Worm (Caenorhabditis elegans) whole organism, early embryonic: Measurements from ENCODE around the gene dyf-6.

Experiments used
- B0310.2 ChIP-seq: sonication (generic microtip); optimal IDR thresholded peaks from 2 replicates; lab custom pipeline; 2016; ENCODE audit warnings: mild to moderate bottlenecking, missing genetic modification characterization, missing compliant biosample characterization
- F13C5.2 ChIP-seq: sonication (generic microtip); optimal IDR thresholded peaks from 2 replicates; lab custom pipeline; 2017; ENCODE audit warnings: mild to moderate bottlenecking, missing genetic modification characterization, inconsistent platforms, missing compliant biosample characterization
- aly-1 ChIP-seq: sonication (generic microtip); optimal IDR thresholded peaks from 2 replicates; lab custom pipeline; 2016; ENCODE audit warnings: missing genetic modification characterization, missing compliant biosample characterization
- ama-1 ChIP-seq: fragments of 150-350 bp; optimal IDR thresholded peaks from 2 replicates; lab custom pipeline; 2014
- ceh-13 ChIP-seq: fragments of 200-800 bp; sonication (Bioruptor generic); optimal IDR thresholded peaks from 2 replicates; lab custom pipeline; 2018; ENCODE audit warnings: mild to moderate bottlenecking, missing genetic modification characterization, missing compliant biosample characterization
- ceh-36 ChIP-seq: sonication (generic microtip); optimal IDR thresholded peaks from 2 replicates; lab custom pipeline; 2016; ENCODE audit warnings: missing genetic modification characterization, inconsistent platforms, missing compliant biosample characterization
- ets-7 ChIP-seq: sonication (generic microtip); optimal IDR thresholded peaks from 2 replicates; lab custom pipeline; 2016; ENCODE audit warnings: missing genotype, missing genetic modification characterization, missing compliant biosample characterization
- flt-1 ChIP-seq: fragments of 200-800 bp; sonication (Bioruptor generic); IDR thresholded peaks from 2 replicates; pipeline ENCODE4 v1.3.6; 2022; ENCODE audit warnings: missing genetic modification characterization, missing compliant biosample characterization
- hmbx-1 ChIP-seq: sonication (generic microtip); optimal IDR thresholded peaks from 2 replicates; lab custom pipeline; 2016; ENCODE audit warnings: mild to moderate bottlenecking, missing genetic modification characterization, missing compliant biosample characterization
- hmg-4 ChIP-seq: fragments of 200-800 bp; sonication (Bioruptor generic); optimal IDR thresholded peaks from 2 replicates; lab custom pipeline; 2018; ENCODE audit warnings: mild to moderate bottlenecking, missing genetic modification characterization, missing compliant biosample characterization
- hnd-1 ChIP-seq: sonication (generic microtip); optimal IDR thresholded peaks from 2 replicates; lab custom pipeline; 2016; ENCODE audit warnings: missing genetic modification characterization, missing compliant biosample characterization
- pes-1 ChIP-seq: fragments of 200-800 bp; sonication (Bioruptor generic); IDR thresholded peaks from 2 replicates; pipeline ENCODE4 v1.3.6; 2022; ENCODE audit warnings: missing genetic modification reagents, missing genetic modification characterization, missing compliant biosample characterization
- scrt-1 ChIP-seq: fragments of 200-800 bp; sonication (Bioruptor generic); IDR thresholded peaks from 2 replicates; pipeline ENCODE4 v1.3.6; 2022; ENCODE audit warnings: missing genetic modification characterization, missing compliant biosample characterization
- sea-1 ChIP-seq: fragments of 200-800 bp; sonication (Bioruptor generic); conservative IDR thresholded peaks from 2 replicates; pipeline ENCODE4 v1.3.6; 2022; ENCODE audit warnings: missing genetic modification characterization, missing compliant biosample characterization
- tbx-11 ChIP-seq: fragments of 200-800 bp; sonication (Bioruptor generic); IDR thresholded peaks from 2 replicates; pipeline ENCODE4 v1.3.6; 2022; ENCODE audit warnings: missing genetic modification characterization, missing compliant biosample characterization
- tbx-37 ChIP-seq: fragments of 200-800 bp; sonication (Bioruptor generic); conservative IDR thresholded peaks from 2 replicates; pipeline ENCODE4 v1.3.6; 2022; ENCODE audit warnings: missing genetic modification reagents, missing genetic modification characterization, missing compliant biosample characterization
- tra-4 ChIP-seq: sonication (generic microtip); optimal IDR thresholded peaks from 2 replicates; lab custom pipeline; 2017; ENCODE audit warnings: missing genetic modification characterization, missing compliant biosample characterization

Gene dyf-6

DNA sequence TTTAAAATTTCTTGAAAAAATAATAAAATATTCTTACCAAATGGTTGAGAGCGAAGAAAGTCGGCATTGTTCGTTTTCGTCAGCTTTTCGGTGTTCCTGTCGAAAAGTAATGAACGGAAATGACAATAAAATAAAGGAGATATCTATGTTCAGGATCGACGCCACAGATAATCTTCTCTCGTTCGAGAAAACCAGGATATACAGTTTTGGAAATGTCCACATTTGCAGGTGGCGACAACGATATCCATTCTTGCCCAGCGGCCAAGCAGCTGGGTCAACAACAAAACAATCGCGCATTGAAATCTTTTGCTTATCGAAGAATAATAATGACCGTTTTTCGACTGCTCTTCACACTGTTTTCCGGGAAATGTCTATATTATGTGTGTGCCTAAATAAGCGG lies 30.7 kb downstream of the dyf-6 start, which contains the start of gene R07E3.7:
R07E3.7 (minus strand) TSS at position 101 of the 400 bp plus-strand sequence.
- TF ChIP-seq ceh-13 (GFP tag; lab: Kevin White, UChicago) (no peak), tra-4 (tag; lab: Kevin White, UChicago) (no peak), tbx-11 (GFP tag; lab: Robert Waterston, UW) (no peak), scrt-1 (no peak), pes-1 (no peak), B0310.2 (no peak), tbx-37 (GFP tag; lab: Robert Waterston, UW) (no peak), ceh-36 (no peak), F13C5.2 (tag; lab: Kevin White, UChicago) (no peak), aly-1 (tag; lab: Kevin White, UChicago) (no peak), hmg-4 (GFP tag; lab: Kevin White, UChicago) (no peak), ama-1 (lab: Kevin White, UChicago) (no peak)

DNA sequence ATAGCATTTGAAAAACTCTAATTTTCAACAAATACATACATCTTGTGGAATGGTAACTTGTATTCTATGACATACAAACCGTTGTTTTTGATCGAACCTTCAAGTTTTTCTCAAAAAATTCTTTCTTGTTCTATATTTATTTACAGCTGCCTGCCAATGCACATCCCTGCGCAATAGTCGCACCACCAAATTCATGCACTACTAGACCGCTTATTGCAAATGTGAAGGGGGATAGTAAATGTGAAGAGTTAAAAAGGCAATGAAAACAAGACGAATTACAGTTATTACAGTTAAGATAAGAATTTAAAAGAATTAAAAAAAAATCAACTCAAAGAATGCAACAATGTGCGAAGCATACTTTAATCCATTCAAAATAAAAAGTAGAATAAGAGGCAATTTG lies 32.5 kb downstream of the dyf-6 start:
- TF ChIP-seq ama-1 (lab: Kevin White, UChicago) (no peak), F13C5.2 (tag; lab: Kevin White, UChicago) (no peak), hmg-4 (GFP tag; lab: Kevin White, UChicago) (no peak), aly-1 (tag; lab: Kevin White, UChicago) (no peak), B0310.2 (no peak), hnd-1 (tag; lab: Kevin White, UChicago) (no peak), ceh-36 (no peak), pes-1 (no peak), ets-7 (tag; lab: Kevin White, UChicago) (no peak), sea-1 (no peak), flt-1 (GFP tag; lab: Robert Waterston, UW) (no peak), ceh-13 (GFP tag; lab: Kevin White, UChicago) (no peak)

DNA sequence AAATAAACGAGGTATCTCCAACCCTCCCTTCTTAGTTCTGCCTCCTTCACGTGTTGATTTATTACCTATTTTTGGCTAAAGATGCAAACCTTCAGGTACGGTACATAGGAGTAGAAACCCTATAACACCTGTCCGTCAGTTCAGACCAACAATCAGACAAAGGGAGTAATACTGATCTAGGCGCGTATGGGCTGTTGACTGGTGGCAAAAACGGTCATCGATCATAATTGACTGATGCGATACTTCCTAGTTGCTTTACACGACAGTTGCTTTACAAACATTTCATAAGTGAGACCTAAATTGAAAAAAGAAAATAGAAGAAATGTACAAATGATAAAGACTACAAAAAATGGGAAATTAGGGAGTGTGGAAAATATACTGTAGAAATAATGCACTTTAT lies 36.2 kb downstream of the dyf-6 start:
- TF ChIP-seq aly-1 (tag; lab: Kevin White, UChicago) (no peak), F13C5.2 (tag; lab: Kevin White, UChicago) (no peak), ceh-13 (GFP tag; lab: Kevin White, UChicago) (no peak), hnd-1 (tag; lab: Kevin White, UChicago) (no peak), pes-1 (no peak), ceh-36 (no peak), ama-1 (lab: Kevin White, UChicago) (no peak), tbx-37 (GFP tag; lab: Robert Waterston, UW) (no peak)

DNA sequence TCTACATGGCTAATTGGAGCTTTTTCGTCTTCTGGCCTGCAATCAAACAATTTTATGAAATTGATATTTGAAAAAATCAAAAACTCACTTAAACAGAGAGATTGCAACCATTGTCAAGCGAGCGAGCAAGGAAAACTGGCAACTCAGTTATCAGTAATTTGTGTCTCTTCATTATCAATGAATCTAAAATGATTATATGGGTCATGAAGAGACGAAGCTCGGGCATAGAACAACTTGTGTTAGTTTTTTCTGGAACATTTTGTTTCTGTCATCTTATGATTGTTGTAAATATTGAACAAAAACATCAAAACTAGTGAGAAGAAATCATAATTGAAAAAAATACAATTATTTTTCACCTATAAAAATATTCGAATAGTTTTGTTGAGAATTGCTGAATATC lies 45.3 kb downstream of the dyf-6 start, which contains the start of gene R07E3.1:
R07E3.1 (minus strand) TSS at position 176 of the 400 bp plus-strand sequence.
- TF ChIP-seq hmbx-1 (tag; lab: Kevin White, UChicago) (no peak), hnd-1 (tag; lab: Kevin White, UChicago) (no peak), tra-4 (tag; lab: Kevin White, UChicago) (no peak), tbx-11 (GFP tag; lab: Robert Waterston, UW) (no peak), ceh-13 (GFP tag; lab: Kevin White, UChicago) (no peak), tbx-37 (GFP tag; lab: Robert Waterston, UW) (no peak), flt-1 (GFP tag; lab: Robert Waterston, UW) (no peak), pes-1 (no peak), hmg-4 (GFP tag; lab: Kevin White, UChicago) (no peak)

DNA sequence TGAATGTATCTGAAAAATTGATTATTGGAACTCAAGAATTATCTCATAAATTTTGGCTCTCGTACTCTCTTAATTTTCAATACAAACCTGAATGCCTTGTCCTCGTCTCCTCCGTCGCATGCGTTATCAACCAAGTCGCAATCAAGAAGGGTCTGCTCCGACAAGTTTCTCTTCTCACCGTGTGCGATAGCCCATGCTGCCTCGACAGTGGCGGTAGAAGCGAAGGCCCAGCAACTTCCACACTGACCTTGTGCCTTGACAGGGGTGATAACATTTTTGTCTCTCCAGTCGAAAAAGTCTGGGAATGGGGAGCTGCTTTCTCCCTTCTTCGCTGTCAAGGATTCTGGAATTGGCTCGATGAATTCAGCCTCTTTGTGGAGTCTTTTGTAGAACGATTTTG lies 46.3 kb downstream of the dyf-6 start:
- no peak for TF ChIP-seq tbx-11 (GFP tag; lab: Robert Waterston, UW)
- no peak for TF ChIP-seq hmbx-1 (tag; lab: Kevin White, UChicago)
- no peak for TF ChIP-seq sea-1
- TF ChIP-seq aly-1 (tag; lab: Kevin White, UChicago): no peak
- no peak for TF ChIP-seq flt-1 (GFP tag; lab: Robert Waterston, UW)
- TF ChIP-seq ets-7 (tag; lab: Kevin White, UChicago): no peak
- TF ChIP-seq ama-1 (lab: Kevin White, UChicago): no peak
- no peak for TF ChIP-seq tbx-37 (GFP tag; lab: Robert Waterston, UW)
- TF ChIP-seq scrt-1: no peak
- no peak for TF ChIP-seq tra-4 (tag; lab: Kevin White, UChicago)
- no peak for TF ChIP-seq F13C5.2 (tag; lab: Kevin White, UChicago)

DNA sequence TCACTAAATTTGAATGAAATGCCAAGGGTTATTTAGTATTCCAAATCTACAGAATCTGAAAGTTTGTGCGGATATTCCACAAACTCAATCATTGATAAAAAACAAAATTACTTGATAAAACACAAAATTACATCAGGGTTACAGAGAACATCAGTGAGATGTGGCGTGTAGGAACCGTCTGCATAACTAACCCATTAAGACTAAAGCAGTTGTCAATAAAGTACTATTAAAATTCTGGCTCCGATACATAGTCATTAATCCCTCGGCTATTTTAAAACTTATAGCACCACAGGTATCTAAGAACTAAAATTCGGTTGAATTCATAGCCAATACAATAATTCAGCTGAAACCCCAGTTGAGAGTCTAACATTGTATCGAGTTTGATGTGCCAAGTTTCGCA lies 47.5 kb downstream of the dyf-6 start:
- TF ChIP-seq flt-1 (GFP tag; lab: Robert Waterston, UW) (no peak), ama-1 (lab: Kevin White, UChicago) (no peak), tbx-37 (GFP tag; lab: Robert Waterston, UW) (no peak), pes-1 (no peak), F13C5.2 (tag; lab: Kevin White, UChicago) (no peak), ets-7 (tag; lab: Kevin White, UChicago) (no peak), ceh-36 (no peak), tra-4 (tag; lab: Kevin White, UChicago) (no peak), B0310.2 (no peak), ceh-13 (GFP tag; lab: Kevin White, UChicago) (no peak), aly-1 (tag; lab: Kevin White, UChicago) (no peak)

DNA sequence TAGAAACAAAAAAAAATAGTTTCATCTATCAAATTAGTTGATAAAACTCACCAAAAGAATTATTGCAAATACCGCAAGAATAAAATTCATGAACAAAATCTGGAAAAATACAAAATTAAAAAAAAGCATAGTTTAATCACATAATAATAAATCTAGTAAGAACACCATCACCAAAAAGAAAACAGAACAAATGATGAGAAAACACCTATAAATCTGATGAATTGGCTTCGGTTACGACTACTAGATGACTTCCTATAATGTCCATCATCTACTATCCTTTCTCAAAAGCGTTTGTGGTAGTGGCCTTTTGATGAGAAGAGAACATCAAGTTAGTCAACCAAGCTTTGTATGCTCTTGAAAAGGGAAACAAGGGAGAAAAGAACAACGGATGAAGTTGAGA lies 48.2 kb downstream of the dyf-6 start, which contains the start of gene cut-5:
cut-5 (minus strand) TSS at position 101 of the 400 bp plus-strand sequence.
- no peak for TF ChIP-seq ceh-13 (GFP tag; lab: Kevin White, UChicago)
- TF ChIP-seq B0310.2: no peak
- no peak for TF ChIP-seq pes-1
- TF ChIP-seq scrt-1: no peak
- TF ChIP-seq ama-1 (lab: Kevin White, UChicago): no peak
- no peak for TF ChIP-seq sea-1
- no peak for TF ChIP-seq ceh-36
- TF ChIP-seq tbx-11 (GFP tag; lab: Robert Waterston, UW): no peak
- no peak for TF ChIP-seq aly-1 (tag; lab: Kevin White, UChicago)
- TF ChIP-seq tbx-37 (GFP tag; lab: Robert Waterston, UW): no peak
- TF ChIP-seq hmg-4 (GFP tag; lab: Kevin White, UChicago): no peak
- TF ChIP-seq tra-4 (tag; lab: Kevin White, UChicago): no peak
- no peak for TF ChIP-seq F13C5.2 (tag; lab: Kevin White, UChicago)
- TF ChIP-seq ets-7 (tag; lab: Kevin White, UChicago): no peak
